Fruit fly (Drosophila melanogaster) S2 (cell line): ENCODE measurements around the gene Unc50.

ENCODE experiments used
- CG8478 ChIP-seq: fragments of >200 bp; optimal IDR thresholded peaks from 2 replicates; lab custom pipeline; 2018
- CTCF ChIP-seq, 2 experiments: fragments of >200 bp; optimal IDR thresholded peaks; 2 replicates each; lab custom pipeline; 2018

DNA sequence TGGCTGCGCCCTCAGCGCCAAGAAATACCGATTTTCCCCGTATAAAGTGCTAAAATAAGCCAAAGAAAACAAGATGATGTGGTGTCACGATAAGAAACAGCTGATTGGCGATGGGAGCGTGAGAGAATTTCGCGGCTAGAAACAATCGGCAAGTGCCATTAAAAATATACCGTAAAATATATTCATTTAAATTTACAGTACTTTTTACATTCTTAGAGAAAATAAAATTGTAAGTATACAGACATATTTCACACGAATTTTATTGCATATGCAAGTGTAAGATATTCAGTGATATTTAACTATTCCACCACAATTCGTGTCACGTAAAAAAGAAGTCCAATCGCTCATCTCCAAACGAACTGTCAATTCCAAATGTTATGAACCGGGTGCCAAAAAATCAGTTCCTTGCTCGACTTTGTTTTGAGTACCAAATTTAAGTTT, at the start of gene Unc50, which contains the start of the genes CG11755 and CG8043:
- TF ChIP-seq CTCF (optimal IDR thresholded peaks at IDR 0.05; lab: Kevin White, UChicago) (no peak), CG8478 (lab: Kevin White, UChicago) (no peak)
